Worm (Caenorhabditis elegans): Measurements from ENCODE around the gene F26F2.7.

Gene F26F2.7

DNA sequence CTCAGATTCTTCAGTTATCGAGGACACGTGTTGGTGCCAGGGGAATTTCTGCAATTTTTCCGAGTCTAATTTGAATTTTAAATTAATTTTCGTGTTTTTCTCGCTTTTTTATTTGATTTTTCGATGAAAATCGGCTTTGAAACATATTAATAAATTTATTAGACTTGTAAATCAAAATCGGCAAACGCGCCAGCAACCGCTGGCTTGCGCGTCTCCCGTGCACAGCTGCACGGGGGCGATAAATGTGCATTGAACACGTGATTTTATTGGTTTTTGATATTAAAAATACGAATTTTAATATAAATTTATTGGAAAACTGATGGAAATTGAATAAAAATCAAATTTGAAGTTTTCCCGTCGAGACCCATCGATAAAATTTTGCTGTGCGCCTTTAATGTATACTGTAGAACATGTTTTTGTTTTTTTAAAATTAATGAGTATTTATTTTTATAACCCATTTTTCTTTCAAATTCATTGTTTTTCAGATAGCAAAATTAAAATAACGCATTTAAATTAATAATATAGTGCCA is at the start of gene F26F2.7 (continued):
- TF ChIP-seq Y48G9A.11 (GFP tag; IDR thresholded peaks at IDR 0.05): no peak
- TF ChIP-seq nhr-76 (tag; optimal IDR thresholded peaks at IDR 0.05): no peak
- TF ChIP-seq lin-1 (GFP tag; IDR thresholded peaks at IDR 0.05): peak; percentile 65; the same call in 1 of the 2 replicates
- TF ChIP-seq nhr-6 (tag; optimal IDR thresholded peaks at IDR 0.05): peak; percentile 21
- TF ChIP-seq zfp-2 (tag; optimal IDR thresholded peaks at IDR 0.05): no peak
- TF ChIP-seq hlh-30 (tag; optimal IDR thresholded peaks at IDR 0.05; ENCODE audit: insufficient read depth): peak; percentile 98
- TF ChIP-seq zip-2 (tag; optimal IDR thresholded peaks at IDR 0.05): no peak
- TF ChIP-seq madf-9 (GFP tag; conservative IDR thresholded peaks at IDR 0.05): peak; percentile 39; the same call in 1 of the 2 replicates
- TF ChIP-seq aly-2 (tag; optimal IDR thresholded peaks at IDR 0.05): no peak
- TF ChIP-seq unc-130 (GFP tag; optimal IDR thresholded peaks at IDR 0.05): peak; percentile 66
- no peak for TF ChIP-seq ZK337.2 (GFP tag; IDR thresholded peaks at IDR 0.05)
- TF ChIP-seq T26A8.4 (GFP tag; IDR thresholded peaks at IDR 0.05): peak; percentile 70; the same call in 1 of the 2 replicates
- TF ChIP-seq T20F7.1 (GFP tag; optimal IDR thresholded peaks at IDR 0.05): no peak
- TF ChIP-seq nhr-77 (tag; optimal IDR thresholded peaks at IDR 0.05): peak; percentile 72
- peak; percentile 25 for TF ChIP-seq pqm-1 (tag; optimal IDR thresholded peaks at IDR 0.05)
- no peak for TF ChIP-seq aha-1 (tag)
- peak; percentile 79 for TF ChIP-seq dpl-1 (GFP tag; optimal IDR thresholded peaks at IDR 0.05)
- TF ChIP-seq daf-12 (tag; optimal IDR thresholded peaks at IDR 0.05): no peak
- TF ChIP-seq snpc-1.2 (GFP tag; IDR thresholded peaks at IDR 0.05): no peak
- TF ChIP-seq pha-4 (GFP tag; IDR thresholded peaks at IDR 0.05): peak; percentile 77
- TF ChIP-seq pha-4 (tag; optimal IDR thresholded peaks at IDR 0.05): no peak
- peak; percentile 70 for TF ChIP-seq spr-1 (tag; optimal IDR thresholded peaks at IDR 0.05)
- no peak for TF ChIP-seq fos-1 (tag; optimal IDR thresholded peaks at IDR 0.05)
- TF ChIP-seq duxl-1 (tag; optimal IDR thresholded peaks at IDR 0.05; ENCODE audit: poor library complexity): peak; percentile 80
- TF ChIP-seq Y75B8A.6 (GFP tag; IDR thresholded peaks at IDR 0.05): no peak
- TF ChIP-seq jun-1 (tag; optimal IDR thresholded peaks at IDR 0.05): no peak
- no peak for TF ChIP-seq zfp-3 (GFP tag; conservative IDR thresholded peaks at IDR 0.05)
- TF ChIP-seq fkh-10 (GFP tag; optimal IDR thresholded peaks at IDR 0.05): peak; percentile 17
- TF ChIP-seq nhr-111 (GFP tag; optimal IDR thresholded peaks at IDR 0.05): no peak
- TF ChIP-seq ama-1 (optimal IDR thresholded peaks at IDR 0.05): no peak
- TF ChIP-seq mxl-3 (GFP tag; optimal IDR thresholded peaks at IDR 0.05): peak; percentile 47
- no peak for TF ChIP-seq tag-97 (GFP tag; IDR thresholded peaks at IDR 0.05)
- TF ChIP-seq hif-1 (tag; optimal IDR thresholded peaks at IDR 0.05): peak in 1 of 2 experiments; percentile 66
- no peak for TF ChIP-seq egl-27 (tag; optimal IDR thresholded peaks at IDR 0.05)
- TF ChIP-seq lir-3 (tag; optimal IDR thresholded peaks at IDR 0.05): no peak
- 0 out of 2 replicates have a peak, but pooled peaks have one; percentile 47 for TF ChIP-seq F44E2.7 (GFP tag; IDR thresholded peaks at IDR 0.05)
- peak; percentile 67 for TF ChIP-seq saeg-2 (GFP tag; IDR thresholded peaks at IDR 0.05)
- TF ChIP-seq lin-15B (tag; optimal IDR thresholded peaks at IDR 0.05): no peak
- peak; percentile 19 to 81 for TF ChIP-seq mdl-1 (tag; optimal IDR thresholded peaks at IDR 0.05)
- TF ChIP-seq Y105C5A.15 (GFP tag; IDR thresholded peaks at IDR 0.05): no peak
- TF ChIP-seq mxl-2 (GFP tag; conservative IDR thresholded peaks at IDR 0.05): no peak
- TF ChIP-seq lim-7 (GFP tag; IDR thresholded peaks at IDR 0.05): no peak
- TF ChIP-seq dmd-9 (GFP tag; IDR thresholded peaks at IDR 0.05): peak; percentile 70; the same call in 1 of the 2 replicates
- TF ChIP-seq ceh-28 (tag; optimal IDR thresholded peaks at IDR 0.05): no peak
- TF ChIP-seq php-3 (GFP tag; IDR thresholded peaks at IDR 0.05): peak; percentile 92; the same call in 1 of the 2 replicates
- TF ChIP-seq nhr-42 (GFP tag; IDR thresholded peaks at IDR 0.05): peak; percentile 74; the same call in 1 of the 2 replicates
- TF ChIP-seq nhr-10 (tag; optimal IDR thresholded peaks at IDR 0.05): no peak
- TF ChIP-seq ceh-44 (GFP tag; IDR thresholded peaks at IDR 0.05): no peak
- no peak for TF ChIP-seq set-16 (GFP tag; IDR thresholded peaks at IDR 0.05)
- TF ChIP-seq gei-8 (GFP tag; optimal IDR thresholded peaks at IDR 0.05): no peak
- no peak for TF ChIP-seq ZK546.5 (tag; optimal IDR thresholded peaks at IDR 0.05)
- peak; percentile 84 for TF ChIP-seq hmg-1.1 (GFP tag; IDR thresholded peaks at IDR 0.05)
